Worm (Caenorhabditis elegans): ENCODE data around the gene F21D12.2.
A peak's percentile ranks its signal among the peaks of the same experiment; 100 is the strongest.

DNA sequence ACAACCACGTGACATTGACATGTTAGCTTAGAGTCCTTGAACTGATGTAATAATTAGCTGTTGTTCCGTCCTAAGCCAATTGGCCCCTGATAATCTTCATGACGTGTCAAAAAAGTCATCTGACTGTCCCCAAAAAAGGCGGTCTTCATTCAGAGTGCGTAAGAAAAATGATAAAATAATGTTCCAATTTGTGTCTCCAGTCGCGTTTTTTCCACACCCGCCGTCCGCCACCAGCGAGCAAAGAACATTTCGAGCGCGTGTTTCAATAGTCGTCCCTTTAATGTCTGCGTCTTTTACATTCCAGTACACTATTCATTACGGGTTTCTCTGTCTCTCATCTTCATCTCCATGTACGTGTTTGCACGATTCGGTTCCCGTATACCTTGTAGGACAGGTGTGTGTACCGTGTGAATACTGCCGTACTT lies 19.9 kb downstream of the F21D12.2 start:
- TF ChIP-seq dmd-4 (tag; optimal IDR thresholded peaks at IDR 0.05; ENCODE audit: borderline replicate concordance) (no peak), ceh-22 (tag; optimal IDR thresholded peaks at IDR 0.05) (no peak), sox-4 (tag; optimal IDR thresholded peaks at IDR 0.05) (no peak), elt-2 (tag; optimal IDR thresholded peaks at IDR 0.05) (peak; percentile 36), che-1 (tag; optimal IDR thresholded peaks at IDR 0.05) (no peak), nfya-1 (tag; optimal IDR thresholded peaks at IDR 0.05) (peak; percentile 3), sox-2 (GFP tag; IDR thresholded peaks at IDR 0.05) (no peak), ama-1 (optimal IDR thresholded peaks at IDR 0.05) (no peak), fkh-10 (GFP tag; optimal IDR thresholded peaks at IDR 0.05) (no peak), syd-9 (tag; optimal IDR thresholded peaks at IDR 0.05) (no peak), ref-2 (tag; optimal IDR thresholded peaks at IDR 0.05) (no peak), pag-3 (tag; optimal IDR thresholded peaks at IDR 0.05; ENCODE audit: borderline replicate concordance) (no peak), hlh-6 (tag; optimal IDR thresholded peaks at IDR 0.05) (no peak)
